Worm (Caenorhabditis elegans) whole organism, midembryonic: ENCODE results near the gene ZK1193.2.

Experiments
- T22C8.4 ChIP-seq: fragments of 200-800 bp; sonication (Bioruptor generic); IDR thresholded peaks from 2 replicates; pipeline ENCODE4 v1.3.6; 2022; ENCODE audit warnings: missing genetic modification characterization, missing compliant biosample characterization
- cog-1 ChIP-seq: sonication (generic microtip); optimal IDR thresholded peaks from 2 replicates; lab custom pipeline; 2016; ENCODE audit warnings: missing genetic modification characterization, missing compliant biosample characterization
- flt-1 ChIP-seq: fragments of 200-800 bp; sonication (Bioruptor generic); IDR thresholded peaks from 2 replicates; pipeline ENCODE4 v1.3.6; 2022; ENCODE audit warnings: missing genetic modification characterization, missing compliant biosample characterization
- klf-2 ChIP-seq: fragments of 200-800 bp; sonication (Bioruptor generic); conservative IDR thresholded peaks from 2 replicates; pipeline ENCODE4 v1.3.6; 2022; ENCODE audit warnings: missing genetic modification reagents, missing genetic modification characterization, missing compliant biosample characterization
- med-1 ChIP-seq: sonication (generic microtip); optimal IDR thresholded peaks from 2 replicates; lab custom pipeline; 2017; ENCODE audit warnings: missing genetic modification characterization, mild to moderate bottlenecking, missing compliant biosample characterization, antibody characterized with exemption, missing genetic modification reagents; ENCODE audit not compliant: insufficient read depth
- ref-1 ChIP-seq: fragments of 200-800 bp; sonication (Bioruptor generic); conservative IDR thresholded peaks from 2 replicates; pipeline ENCODE4 v1.3.6; 2022; ENCODE audit warnings: missing genetic modification reagents, missing genetic modification characterization, missing compliant biosample characterization
- tab-1 ChIP-seq: fragments of 200-800 bp; sonication (Bioruptor generic); IDR thresholded peaks from 2 replicates; pipeline ENCODE4 v1.3.6; 2022; ENCODE audit warnings: missing genetic modification characterization, missing compliant biosample characterization
- ztf-23 ChIP-seq: fragments of 200-800 bp; sonication (Bioruptor generic); IDR thresholded peaks from 2 replicates; pipeline ENCODE4 v1.3.6; 2022; ENCODE audit warnings: missing genetic modification reagents, missing genetic modification characterization, missing compliant biosample characterization
- ztf-29 ChIP-seq: fragments of 200-800 bp; sonication (Bioruptor generic); IDR thresholded peaks from 2 replicates; pipeline ENCODE4 v1.3.6; 2022; ENCODE audit warnings: missing genetic modification reagents, missing genetic modification characterization, missing compliant biosample characterization

The ZK1193.2 gene

ce11 chrX:402951-403350 lies 22.5 kb downstream of the ZK1193.2 start:
- TF ChIP-seq ref-1 (no peak), ztf-23 (no peak), cog-1 (no peak), med-1 (GFP tag; lab: Kevin White, UChicago) (no peak), tab-1 (GFP tag; lab: Robert Waterston, UW) (no peak)

ce11 chrX:399535-399934 lies 25.9 kb downstream of the ZK1193.2 start:
- TF ChIP-seq T22C8.4, result no peak

ce11 chrX:397259-397658 lies 28.2 kb downstream of the ZK1193.2 start, which contains the start of gene R04A9.6:
R04A9.6 (plus strand) TSS chrX:397559.
- TF ChIP-seq ztf-29 (GFP tag; lab: Robert Waterston, UW), result no peak
- TF ChIP-seq ref-1, result no peak
- TF ChIP-seq med-1 (GFP tag; lab: Kevin White, UChicago), result no peak
- no peak for TF ChIP-seq tab-1 (GFP tag; lab: Robert Waterston, UW)
- TF ChIP-seq klf-2, result no peak
- no peak for TF ChIP-seq T22C8.4
- no peak for TF ChIP-seq flt-1 (GFP tag; lab: Robert Waterston, UW)
- no peak for TF ChIP-seq ztf-23
- TF ChIP-seq cog-1, result no peak

- TF ChIP-seq med-1 (GFP tag; lab: Kevin White, UChicago) (no peak), tab-1 (GFP tag; lab: Robert Waterston, UW) (no peak), ztf-23 (no peak), klf-2 (no peak), T22C8.4 (no peak), cog-1 (no peak)
Observed at ce11 chrX:394709-395108, 30.7 kb downstream of the ZK1193.2 start, which contains the start of gene R04A9.7. R04A9.7 (minus strand) TSS chrX:394892.

ce11 chrX:390469-390868 lies 35.0 kb downstream of the ZK1193.2 start, which contains the start of gene R04A9.9:
R04A9.9 (minus strand) TSS chrX:390569.
- TF ChIP-seq ztf-23 (no peak), ref-1 (no peak), klf-2 (no peak), ztf-29 (GFP tag; lab: Robert Waterston, UW) (no peak), flt-1 (GFP tag; lab: Robert Waterston, UW) (no peak), cog-1 (no peak), tab-1 (GFP tag; lab: Robert Waterston, UW) (no peak), T22C8.4 (no peak)

ce11 chrX:389566-389965 lies 35.9 kb downstream of the ZK1193.2 start:
- TF ChIP-seq ztf-23 (no peak), cog-1 (no peak), tab-1 (GFP tag; lab: Robert Waterston, UW) (no peak), ztf-29 (GFP tag; lab: Robert Waterston, UW) (no peak), T22C8.4 (no peak), klf-2 (no peak), ref-1 (no peak), flt-1 (GFP tag; lab: Robert Waterston, UW) (no peak), med-1 (GFP tag; lab: Kevin White, UChicago) (no peak)

ce11 chrX:388728-389127 lies 36.7 kb downstream of the ZK1193.2 start, which contains the start of gene ceh-93:
ceh-93 (minus strand) TSS chrX:388797.
- TF ChIP-seq cog-1 (no peak), flt-1 (GFP tag; lab: Robert Waterston, UW) (0 out of 2 replicates have a peak, but pooled peaks have one; percentile 15)

- TF ChIP-seq klf-2 (no peak), T22C8.4 (no peak), ztf-29 (GFP tag; lab: Robert Waterston, UW) (no peak), ztf-23 (no peak), cog-1 (peak; percentile 44), med-1 (GFP tag; lab: Kevin White, UChicago) (no peak)
Observed at ce11 chrX:382692-383091, 42.7 kb downstream of the ZK1193.2 start, which contains the start of gene ife-2. ife-2 (minus strand) TSS chrX:382709.

- TF ChIP-seq T22C8.4 (no peak), cog-1 (no peak), med-1 (GFP tag; lab: Kevin White, UChicago) (no peak), ref-1 (no peak), ztf-29 (GFP tag; lab: Robert Waterston, UW) (no peak), flt-1 (GFP tag; lab: Robert Waterston, UW) (no peak), tab-1 (GFP tag; lab: Robert Waterston, UW) (no peak), klf-2 (no peak)
Observed at ce11 chrX:381029-381428, 44.4 kb downstream of the ZK1193.2 start.

- TF ChIP-seq ztf-29 (GFP tag; lab: Robert Waterston, UW) (no peak), ztf-23 (no peak), med-1 (GFP tag; lab: Kevin White, UChicago) (no peak), flt-1 (GFP tag; lab: Robert Waterston, UW) (no peak), cog-1 (no peak), tab-1 (GFP tag; lab: Robert Waterston, UW) (no peak), ref-1 (no peak), klf-2 (no peak), T22C8.4 (no peak)
Observed at ce11 chrX:380505-380904, 44.9 kb downstream of the ZK1193.2 start, which contains the start of gene R04A9.3. R04A9.3 (minus strand) TSS chrX:380605.

ce11 chrX:371761-372285 lies 53.6 kb downstream of the ZK1193.2 start, which contains the start of gene nrde-3:
nrde-3 (plus strand) TSS chrX:372235.
- TF ChIP-seq ref-1 (no peak), T22C8.4 (peak; percentile 54), med-1 (GFP tag; lab: Kevin White, UChicago) (no peak), cog-1 (no peak)
